Fruit fly (Drosophila melanogaster) whole organism, embryonic: ENCODE results near the gene IleRS-m.

Experiments used
- Abd-B ChIP-seq: fragments of 200-800 bp; sonication (Bioruptor generic); optimal IDR thresholded peaks from 2 replicates; lab custom pipeline; 2018; ENCODE audit warnings: missing biosample characterization, mild to moderate bottlenecking, missing genetic modification characterization, moderate library complexity
- Asciz ChIP-seq: fragments of 200-800 bp; sonication (Bioruptor generic); optimal IDR thresholded peaks from 2 replicates; lab custom pipeline; 2017; ENCODE audit warnings: missing biosample characterization, mild to moderate bottlenecking, missing genetic modification characterization, missing genetic modification reagents
- Atf6 ChIP-seq: fragments of 200-800 bp; sonication (Bioruptor generic); IDR thresholded peaks from 2 replicates; pipeline ENCODE4 v1.3.6; 2022; ENCODE audit warnings: missing biosample characterization, missing genetic modification characterization
- Awh ChIP-seq: fragments of 200-800 bp; sonication (Bioruptor generic); IDR thresholded peaks from 2 replicates; pipeline ENCODE4, ENCODE4 v1.3.6; 2022; ENCODE audit warnings: missing biosample characterization, missing genetic modification characterization
- Bteb2 ChIP-seq: fragments of 200-800 bp; sonication (Bioruptor generic); optimal IDR thresholded peaks from 2 replicates; lab custom pipeline; 2016; ENCODE audit warnings: missing biosample characterization, missing genetic modification characterization
- CG10147 ChIP-seq: fragments of 200-800 bp; sonication (Bioruptor generic); optimal IDR thresholded peaks from 2 replicates; lab custom pipeline; 2019; ENCODE audit warnings: missing biosample characterization, mild to moderate bottlenecking, missing genetic modification characterization, moderate library complexity
- CG13624 ChIP-seq: fragments of 200-800 bp; sonication (Bioruptor generic); optimal IDR thresholded peaks from 2 replicates; lab custom pipeline; 2016; ENCODE audit warnings: missing biosample characterization, missing genetic modification characterization
- CG1529 ChIP-seq: fragments of 200-800 bp; sonication (Bioruptor generic); optimal IDR thresholded peaks from 3 replicates; lab custom pipeline; 2018; ENCODE audit warnings: missing biosample characterization, missing genetic modification characterization
- CG1647 ChIP-seq: fragments of 200-800 bp; sonication (Bioruptor generic); optimal IDR thresholded peaks from 3 replicates; lab custom pipeline; 2016; ENCODE audit warnings: missing biosample characterization, missing genetic modification characterization
- CG16813 ChIP-seq: fragments of 200-800 bp; sonication (Bioruptor generic); IDR thresholded peaks from 3 replicates; pipeline ENCODE4 v1.3.6; 2022; ENCODE audit warnings: missing biosample characterization, missing genetic modification characterization; ENCODE audit not compliant: partially characterized antibody
- CG18262 ChIP-seq: fragments of 200-800 bp; optimal IDR thresholded peaks from 3 replicates; lab custom pipeline; 2019; ENCODE audit warnings: missing biosample characterization, mild to moderate bottlenecking, missing genetic modification characterization, moderate library complexity
- CG2889 ChIP-seq: fragments of 200-800 bp; sonication (Bioruptor generic); IDR thresholded peaks from 3 replicates; pipeline ENCODE4 v1.3.6; 2022; ENCODE audit warnings: missing biosample characterization, missing genetic modification characterization
- CG31441 ChIP-seq: fragments of 200-800 bp; sonication (Bioruptor generic); IDR thresholded peaks from 2 replicates; pipeline ENCODE4 v1.3.6; 2022; ENCODE audit warnings: missing biosample characterization, missing genetic modification characterization
- CG43689 ChIP-seq: fragments of 200-800 bp; sonication (Bioruptor generic); IDR thresholded peaks from 2 replicates; pipeline ENCODE4 v1.3.6; 2022; ENCODE audit warnings: missing biosample characterization, missing genetic modification characterization
- CG9215 ChIP-seq: fragments of 200-800 bp; sonication (Bioruptor generic); IDR thresholded peaks from 2 replicates; pipeline ENCODE4 v1.3.6; 2022; ENCODE audit warnings: missing biosample characterization, missing genetic modification characterization
- CG9437 ChIP-seq: fragments of 200-800 bp; sonication (Bioruptor generic); optimal IDR thresholded peaks from 2 replicates; lab custom pipeline; 2018; ENCODE audit warnings: missing biosample characterization, mild to moderate bottlenecking, missing genetic modification characterization
- CTCF ChIP-seq: fragments of 200-800 bp; sonication (Bioruptor generic); optimal IDR thresholded peaks from 2 replicates; lab custom pipeline; 2017; ENCODE audit warnings: missing biosample characterization, mild to moderate bottlenecking, missing genetic modification characterization, moderate library complexity
- Deaf1 ChIP-seq: fragments of 200-800 bp; optimal IDR thresholded peaks from 3 replicates; lab custom pipeline; 2019; ENCODE audit warnings: missing biosample characterization, mild to moderate bottlenecking, missing genetic modification characterization, moderate library complexity
- Doc3 ChIP-seq: fragments of 200-800 bp; sonication (Bioruptor generic); IDR thresholded peaks from 3 replicates; pipeline ENCODE4 v1.3.6; 2022; ENCODE audit warnings: missing biosample characterization, missing genetic modification characterization; ENCODE audit not compliant: partially characterized antibody
- Eip74EF ChIP-seq, 2 experiments: fragments of 200-800 bp in 1 of 2; fragments of >200 bp in 1 of 2; sonication (Bioruptor generic) in 1 of 2; optimal IDR thresholded peaks; 2 replicates each; lab custom pipeline; 2017 to 2019; ENCODE audit warnings: missing biosample characterization in 2 of 2, missing genetic modification characterization in 2 of 2, mild to moderate bottlenecking in 1 of 2, moderate library complexity in 1 of 2
- Elba2 ChIP-seq: fragments of 200-800 bp; sonication (Bioruptor generic); optimal IDR thresholded peaks from 3 replicates; lab custom pipeline; 2016; ENCODE audit warnings: missing biosample characterization, missing genetic modification characterization
- Ets65A ChIP-seq: fragments of 200-800 bp; sonication (Bioruptor generic); peaks from one replicate; lab custom pipeline; 2016; ENCODE audit warnings: missing biosample characterization, missing genetic modification characterization
- HLH4C ChIP-seq: fragments of 200-800 bp; sonication (Bioruptor generic); IDR thresholded peaks from 3 replicates; pipeline ENCODE4 v1.3.6; 2022; ENCODE audit warnings: missing biosample characterization, missing genetic modification characterization; ENCODE audit not compliant: partially characterized antibody
- HLH54F ChIP-seq: fragments of 200-800 bp; sonication (Bioruptor generic); optimal IDR thresholded peaks from 3 replicates; lab custom pipeline; 2016; ENCODE audit warnings: missing biosample characterization, missing genetic modification characterization
- Hr3 ChIP-seq: fragments of 200-800 bp; sonication (Bioruptor generic); optimal IDR thresholded peaks from 3 replicates; lab custom pipeline; 2016; ENCODE audit warnings: missing biosample characterization, missing genetic modification characterization
- Hr39 ChIP-seq: fragments of >200 bp; optimal IDR thresholded peaks from 2 replicates; lab custom pipeline; 2017
- Lim3 ChIP-seq: fragments of 200-800 bp; sonication (Bioruptor generic); IDR thresholded peaks from 2 replicates; pipeline ENCODE4 v1.3.6; 2022; ENCODE audit warnings: missing biosample characterization, missing genetic modification characterization
- Lpt ChIP-seq: fragments of >200 bp; optimal IDR thresholded peaks from 2 replicates; lab custom pipeline; 2018; ENCODE audit warnings: missing biosample characterization, missing genetic modification characterization
- Oli ChIP-seq: fragments of 200-800 bp; sonication (Bioruptor generic); optimal IDR thresholded peaks from 2 replicates; lab custom pipeline; 2018; ENCODE audit warnings: missing biosample characterization, mild to moderate bottlenecking, missing genetic modification characterization, moderate library complexity
- Opbp ChIP-seq: fragments of 200-800 bp; sonication (Bioruptor generic); IDR thresholded peaks from 3 replicates; pipeline ENCODE4 v1.3.6; 2022; ENCODE audit warnings: missing biosample characterization, missing genetic modification characterization; ENCODE audit not compliant: partially characterized antibody
- Optix ChIP-seq: fragments of 200-800 bp; sonication (Bioruptor generic); IDR thresholded peaks from 3 replicates; pipeline ENCODE4 v1.3.6; 2022; ENCODE audit warnings: missing biosample characterization, missing genetic modification characterization
- Poxn ChIP-seq: fragments of 200-800 bp; sonication (Bioruptor generic); IDR thresholded peaks from 2 replicates; pipeline ENCODE4 v1.3.6; 2022; ENCODE audit warnings: missing biosample characterization, missing genetic modification characterization
- Sin3A ChIP-seq: fragments of >200 bp; optimal IDR thresholded peaks from 2 replicates; lab custom pipeline; 2018
- Sry-β ChIP-seq: fragments of 200-800 bp; sonication (Bioruptor generic); optimal IDR thresholded peaks from 2 replicates; lab custom pipeline; 2018; ENCODE audit warnings: missing biosample characterization, mild to moderate bottlenecking, missing genetic modification characterization, moderate library complexity
- Stat92E ChIP-seq, 3 experiments: fragments of >200 bp in 2 of 3; fragments of 200-800 bp in 1 of 3; sonication (Bioruptor generic) in 1 of 3; optimal IDR thresholded peaks; 2 replicates each; lab custom pipeline; 2017 to 2019; ENCODE audit warnings: missing biosample characterization in 3 of 3, missing genetic modification characterization in 3 of 3, mild to moderate bottlenecking in 1 of 3, moderate library complexity in 1 of 3
- Usf ChIP-seq: fragments of 200-800 bp; sonication (Bioruptor generic); optimal IDR thresholded peaks from 2 replicates; lab custom pipeline; 2017; ENCODE audit warnings: missing genotype, missing biosample characterization, missing genetic modification characterization
- ap ChIP-seq: fragments of 200-800 bp; sonication (Bioruptor generic); IDR thresholded peaks from 2 replicates; pipeline ENCODE4 v1.3.6; 2022; ENCODE audit warnings: missing biosample characterization, missing genetic modification characterization
- az2 ChIP-seq: fragments of 200-800 bp; sonication (Bioruptor generic); optimal IDR thresholded peaks from 3 replicates; lab custom pipeline; 2016; ENCODE audit warnings: missing biosample characterization, missing genetic modification characterization
- cg ChIP-seq: fragments of 200-800 bp; sonication (Bioruptor generic); optimal IDR thresholded peaks from 3 replicates; lab custom pipeline; 2019; ENCODE audit warnings: missing biosample characterization, mild to moderate bottlenecking, missing genetic modification characterization, moderate library complexity
- chm ChIP-seq: fragments of 200-800 bp; sonication (Bioruptor generic); IDR thresholded peaks from 2 replicates; pipeline ENCODE4 v1.3.6; 2022; ENCODE audit warnings: missing biosample characterization, missing genetic modification characterization
- ci ChIP-seq: fragments of 200-800 bp; sonication (Bioruptor generic); IDR thresholded peaks from 3 replicates; pipeline ENCODE4 v1.3.6; 2022; ENCODE audit warnings: missing biosample characterization, missing genetic modification characterization
- dimm ChIP-seq: fragments of 200-800 bp; sonication (Bioruptor generic); IDR thresholded peaks from 2 replicates; pipeline ENCODE4 v1.3.6; 2022; ENCODE audit warnings: missing biosample characterization, missing genetic modification characterization
- dm ChIP-seq: fragments of 200-800 bp; sonication (Bioruptor generic); optimal IDR thresholded peaks from 3 replicates; lab custom pipeline; 2016; ENCODE audit warnings: missing biosample characterization, missing genetic modification characterization
- dmrt11E ChIP-seq: fragments of 200-800 bp; sonication (Bioruptor generic); optimal IDR thresholded peaks from 3 replicates; lab custom pipeline; 2018; ENCODE audit warnings: missing biosample characterization, mild to moderate bottlenecking, missing genetic modification characterization, moderate library complexity
- grau ChIP-seq: fragments of 200-800 bp; optimal IDR thresholded peaks from 3 replicates; lab custom pipeline; 2019; ENCODE audit warnings: missing biosample characterization, mild to moderate bottlenecking, missing genetic modification characterization, moderate library complexity
- gsb-n ChIP-seq: fragments of 200-800 bp; sonication (Bioruptor generic); optimal IDR thresholded peaks from 3 replicates; lab custom pipeline; 2018; ENCODE audit warnings: missing biosample characterization, mild to moderate bottlenecking, missing genetic modification characterization
- ham ChIP-seq: fragments of 200-800 bp; sonication (Bioruptor generic); IDR thresholded peaks from 2 replicates; pipeline ENCODE4 v1.3.6; 2022; ENCODE audit warnings: missing biosample characterization, missing genetic modification characterization
- jumu ChIP-seq: fragments of 200-800 bp; sonication (Bioruptor generic); optimal IDR thresholded peaks from 3 replicates; lab custom pipeline; 2016; ENCODE audit warnings: missing biosample characterization, missing genetic modification characterization
- kni ChIP-seq: fragments of 200-800 bp; sonication (Bioruptor generic); optimal IDR thresholded peaks from 3 replicates; lab custom pipeline; 2017; ENCODE audit warnings: mild to moderate bottlenecking, missing biosample characterization, missing genetic modification reagents, missing genetic modification characterization
- maf-S ChIP-seq: fragments of 200-800 bp; sonication (Bioruptor generic); optimal IDR thresholded peaks from 2 replicates; lab custom pipeline; 2016; ENCODE audit warnings: missing biosample characterization, missing genetic modification characterization
- nmo ChIP-seq: fragments of 200-800 bp; sonication (Bioruptor generic); optimal IDR thresholded peaks from 2 replicates; lab custom pipeline; 2018; ENCODE audit warnings: missing biosample characterization, mild to moderate bottlenecking, missing genetic modification characterization, moderate library complexity
- oc ChIP-seq: fragments of 200-800 bp; sonication (Bioruptor generic); optimal IDR thresholded peaks from 2 replicates; lab custom pipeline; 2018; ENCODE audit warnings: missing biosample characterization, mild to moderate bottlenecking, missing genetic modification characterization, moderate library complexity
- stc ChIP-seq: fragments of 200-800 bp; sonication (Bioruptor generic); IDR thresholded peaks from 2 replicates; pipeline ENCODE4 v1.3.6; 2022; ENCODE audit warnings: missing biosample characterization, missing genetic modification characterization

IleRS-m gene

DNA sequence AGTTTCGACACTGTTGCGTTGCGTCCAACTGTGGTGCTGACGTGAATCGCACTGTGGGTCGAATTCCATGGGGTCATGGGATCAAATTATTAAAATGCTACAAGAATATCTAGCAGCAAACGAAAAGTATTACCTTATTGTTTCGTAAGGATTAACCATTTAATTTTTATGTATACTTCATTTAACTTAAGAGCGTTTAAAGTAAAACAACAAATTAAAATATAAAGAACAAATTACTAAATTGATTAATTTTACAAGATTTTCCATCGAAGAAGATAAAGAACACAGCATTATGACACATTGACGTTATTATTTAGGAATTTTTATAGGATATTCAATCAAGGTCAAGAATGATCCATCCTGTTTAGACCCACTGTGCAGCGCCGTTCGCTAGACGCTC lies 46.0 kb upstream of the IleRS-m start (continued):
- peak; percentile 11; the same call in 1 of the 2 replicates for TF ChIP-seq Atf6 (GFP tag; lab: Robert Waterston, UW)
- TF ChIP-seq Stat92E (GFP tag; optimal IDR thresholded peaks at IDR 0.05; lab: Kevin White, UChicago) = no peak
- TF ChIP-seq Lim3 (GFP tag; lab: Robert Waterston, UW) = no peak
- TF ChIP-seq Ets65A (GFP tag; lab: Kevin White, UChicago) = peak; percentile 58
- TF ChIP-seq CG31441 (GFP tag; lab: Robert Waterston, UW) = peak; percentile 75
- TF ChIP-seq CG1647 (GFP tag; lab: Kevin White, UChicago) = no peak
- TF ChIP-seq CG18262 = peak; percentile 67
- no peak for TF ChIP-seq Usf (GFP tag; lab: Kevin White, UChicago)
- TF ChIP-seq Bteb2 (GFP tag; lab: Kevin White, UChicago) = peak; percentile 8
- no peak for TF ChIP-seq maf-S
- TF ChIP-seq dm (GFP tag; lab: Kevin White, UChicago) = no peak
- TF ChIP-seq CG9215 (GFP tag; lab: Robert Waterston, UW) = no peak
- TF ChIP-seq Sin3A (lab: Kevin White, UChicago) = no peak
- no peak for TF ChIP-seq cg (GFP tag; lab: Kevin White, UChicago)
- no peak for TF ChIP-seq Doc3
- TF ChIP-seq CG16813 (GFP tag; lab: Robert Waterston, UW) = no peak
- TF ChIP-seq Lpt = no peak
- TF ChIP-seq stc = peak; percentile 26; the same call in 1 of the 2 replicates
- TF ChIP-seq Asciz (GFP tag; lab: Kevin White, UChicago) = peak; percentile 61
- TF ChIP-seq kni (GFP tag; lab: Kevin White, UChicago) = no peak
- TF ChIP-seq grau (tag; lab: Kevin White, UChicago) = peak; percentile 64
- peak; percentile 35; the same call in 1 of the 2 replicates for TF ChIP-seq ap (GFP tag; lab: Robert Waterston, UW)
- no peak for TF ChIP-seq Elba2
- TF ChIP-seq az2 (GFP tag; lab: Kevin White, UChicago) = peak; percentile 56
- TF ChIP-seq CG1529 (GFP tag; lab: Kevin White, UChicago) = peak; percentile 34
- no peak for TF ChIP-seq Awh
- no peak for TF ChIP-seq CTCF (GFP tag; lab: Kevin White, UChicago)
- TF ChIP-seq CG43689 (GFP tag; lab: Robert Waterston, UW) = no peak
- TF ChIP-seq ham = no peak
- TF ChIP-seq gsb-n (tag; lab: Kevin White, UChicago) = no peak
- TF ChIP-seq Hr39 (lab: Kevin White, UChicago) = no peak
- TF ChIP-seq HLH4C = no peak
- peak; percentile 68 for TF ChIP-seq Oli (tag; lab: Kevin White, UChicago)
- no peak for TF ChIP-seq Hr3
- TF ChIP-seq Eip74EF (GFP tag; optimal IDR thresholded peaks at IDR 0.05; lab: Kevin White, UChicago) = peak in 1 of 2 experiments; percentile 68
- peak; percentile 13 for TF ChIP-seq Abd-B (GFP tag; lab: Kevin White, UChicago)
- no peak for TF ChIP-seq HLH54F (GFP tag; lab: Kevin White, UChicago)
- TF ChIP-seq dmrt11E (tag; lab: Kevin White, UChicago) = peak; percentile 15
- 0 out of 3 replicates have a peak, but pooled peaks have one; percentile 18 for TF ChIP-seq Optix (GFP tag; lab: Robert Waterston, UW)
- no peak for TF ChIP-seq Poxn (GFP tag; lab: Robert Waterston, UW)
- 0 out of 3 replicates have a peak, but pooled peaks have one; percentile 53 for TF ChIP-seq ci (GFP tag; lab: Robert Waterston, UW)
- no peak for TF ChIP-seq Sry-β
- no peak for TF ChIP-seq dimm (GFP tag; lab: Robert Waterston, UW)
- TF ChIP-seq CG2889 = no peak
- no peak for TF ChIP-seq CG13624
- TF ChIP-seq CG10147 = peak; percentile 38
- peak; percentile 62 for TF ChIP-seq CG9437 (GFP tag; lab: Kevin White, UChicago)
- no peak for TF ChIP-seq Opbp (GFP tag; lab: Robert Waterston, UW)
- TF ChIP-seq chm (GFP tag; lab: Robert Waterston, UW) = no peak
- peak; percentile 80 for TF ChIP-seq nmo (GFP tag; lab: Kevin White, UChicago)
- no peak for TF ChIP-seq jumu
- TF ChIP-seq oc = no peak
- TF ChIP-seq Deaf1 (tag; lab: Kevin White, UChicago) = peak; percentile 33
